Worm (Caenorhabditis elegans) whole organism, L4 larva: ENCODE measurements around the gene crls-1.

Experiments
- F37D6.2 ChIP-seq: sonication (generic microtip); optimal IDR thresholded peaks from 2 replicates; lab custom pipeline; 2016; ENCODE audit warnings: mild to moderate bottlenecking, missing genetic modification characterization, missing compliant biosample characterization
- R02D3.7 ChIP-seq: fragments of 150-350 bp; sonication (generic microtip); optimal IDR thresholded peaks from 3 replicates; lab custom pipeline; 2014; ENCODE audit warnings: missing biosample characterization, missing genetic modification characterization
- T20F7.1 ChIP-seq: fragments of 200-800 bp; sonication (Bioruptor generic); optimal IDR thresholded peaks from 2 replicates; lab custom pipeline; 2018; ENCODE audit warnings: mild to moderate bottlenecking, missing genetic modification characterization, missing compliant biosample characterization
- T26A8.4 ChIP-seq: fragments of 200-800 bp; sonication (Bioruptor generic); IDR thresholded peaks from 2 replicates; pipeline ENCODE4 v1.3.6; 2022; ENCODE audit warnings: missing genetic modification characterization, missing compliant biosample characterization
- Y105C5A.15 ChIP-seq: fragments of 200-800 bp; sonication (Bioruptor generic); IDR thresholded peaks from 2 replicates; pipeline ENCODE4 v1.3.6; 2022; ENCODE audit warnings: missing genetic modification characterization, missing compliant biosample characterization
- ZK546.5 ChIP-seq, 2 experiments: sonication (generic microtip); optimal IDR thresholded peaks; 2 replicates each; lab custom pipeline; 2017; ENCODE audit warnings: missing biosample characterization in 2 of 2, missing genetic modification characterization in 2 of 2
- ceh-20 ChIP-seq: fragments of 200-800 bp; sonication (Bioruptor generic); IDR thresholded peaks from 2 replicates; pipeline ENCODE4 v1.3.6; 2022; ENCODE audit warnings: missing genetic modification reagents, missing genetic modification characterization, missing compliant biosample characterization
- ceh-62 ChIP-seq: sonication (generic microtip); optimal IDR thresholded peaks from 2 replicates; lab custom pipeline; 2017; ENCODE audit warnings: missing biosample characterization, missing genetic modification characterization
- daf-16 ChIP-seq, 3 experiments: sonication (generic microtip); optimal IDR thresholded peaks; 2 replicates each; lab custom pipeline; 2016 to 2017; ENCODE audit warnings: missing genetic modification characterization in 3 of 3, missing genetic modification reagents in 3 of 3, mild to moderate bottlenecking in 2 of 3, missing compliant biosample characterization in 2 of 3, missing biosample characterization in 1 of 3, moderate library complexity in 1 of 3
- dmd-6 ChIP-seq: fragments of 200-800 bp; sonication (Bioruptor generic); IDR thresholded peaks from 2 replicates; pipeline ENCODE4 v1.3.6; 2022; ENCODE audit warnings: missing genetic modification reagents, missing genetic modification characterization, missing compliant biosample characterization
- dmd-8 ChIP-seq: fragments of 200-800 bp; sonication (Bioruptor generic); IDR thresholded peaks from 2 replicates; pipeline ENCODE4 v1.3.6; 2022; ENCODE audit warnings: missing genetic modification characterization, missing compliant biosample characterization
- dpl-1 ChIP-seq: fragments of 150-350 bp; optimal IDR thresholded peaks from 2 replicates; lab custom pipeline; 2014; ENCODE audit warnings: missing biosample characterization, missing genetic modification reagents, missing genetic modification characterization
- dve-1 ChIP-seq: sonication (generic microtip); optimal IDR thresholded peaks from 2 replicates; lab custom pipeline; 2017; ENCODE audit warnings: antibody characterized with exemption, mild to moderate bottlenecking, missing genetic modification characterization, missing compliant biosample characterization; ENCODE audit not compliant: insufficient read depth
- fos-1 ChIP-seq: fragments of 150-350 bp; optimal IDR thresholded peaks from 2 replicates; lab custom pipeline; 2014; ENCODE audit warnings: missing biosample characterization, missing genetic modification characterization
- hlh-11 ChIP-seq: fragments of 200-800 bp; sonication (Bioruptor generic); optimal IDR thresholded peaks from 2 replicates; lab custom pipeline; 2018; ENCODE audit warnings: mild to moderate bottlenecking, missing genetic modification characterization, missing compliant biosample characterization
- hlh-30 ChIP-seq: sonication (generic microtip); optimal IDR thresholded peaks from 2 replicates; lab custom pipeline; 2017; ENCODE audit warnings: antibody characterized with exemption, mild to moderate bottlenecking, missing genetic modification characterization, missing compliant biosample characterization; ENCODE audit not compliant: insufficient read depth
- lim-7 ChIP-seq: fragments of 200-800 bp; sonication (Bioruptor generic); IDR thresholded peaks from 2 replicates; pipeline ENCODE4 v1.3.6; 2022; ENCODE audit warnings: missing genetic modification characterization, missing compliant biosample characterization
- lin-1 ChIP-seq: fragments of 200-800 bp; sonication (Bioruptor generic); IDR thresholded peaks from 2 replicates; pipeline ENCODE4 v1.3.6; 2022; ENCODE audit warnings: missing genetic modification reagents, missing genetic modification characterization, missing compliant biosample characterization
- mdl-1 ChIP-seq, 2 experiments: fragments of 150-350 bp in 1 of 2; sonication (generic microtip) in 1 of 2; optimal IDR thresholded peaks; 2 replicates each; lab custom pipeline; 2014 to 2017; ENCODE audit warnings: missing biosample characterization in 2 of 2, missing genetic modification characterization in 2 of 2
- mdt-29 ChIP-seq: fragments of 200-800 bp; sonication (Bioruptor generic); IDR thresholded peaks from 2 replicates; pipeline ENCODE4 v1.3.6; 2022; ENCODE audit warnings: missing genetic modification reagents, missing genetic modification characterization, missing compliant biosample characterization
- nhr-102 ChIP-seq: sonication (generic microtip); optimal IDR thresholded peaks from 2 replicates; lab custom pipeline; 2016; ENCODE audit warnings: mild to moderate bottlenecking, missing genetic modification characterization, moderate library complexity, missing compliant biosample characterization
- nhr-25 ChIP-seq: sonication (generic microtip); optimal IDR thresholded peaks from 2 replicates; lab custom pipeline; 2017; ENCODE audit warnings: missing genetic modification characterization, mild to moderate bottlenecking, missing compliant biosample characterization, antibody characterized with exemption, moderate library complexity, borderline replicate concordance; ENCODE audit not compliant: insufficient read depth
- nhr-28 ChIP-seq: fragments of 150-350 bp; optimal IDR thresholded peaks from 2 replicates; lab custom pipeline; 2014; ENCODE audit warnings: missing biosample characterization, missing genetic modification characterization
- nhr-42 ChIP-seq: fragments of 200-800 bp; sonication (Bioruptor generic); IDR thresholded peaks from 2 replicates; pipeline ENCODE4 v1.3.6; 2022; ENCODE audit warnings: missing genetic modification characterization, missing compliant biosample characterization
- nhr-6 ChIP-seq: fragments of 150-350 bp; optimal IDR thresholded peaks from 2 replicates; lab custom pipeline; 2014; ENCODE audit warnings: missing biosample characterization, missing genetic modification characterization
- nhr-76 ChIP-seq: fragments of 150-350 bp; optimal IDR thresholded peaks from 2 replicates; lab custom pipeline; 2014; ENCODE audit warnings: missing biosample characterization, missing genetic modification characterization
- nhr-77 ChIP-seq: fragments of 150-350 bp; optimal IDR thresholded peaks from 2 replicates; lab custom pipeline; 2014; ENCODE audit warnings: missing biosample characterization, missing genetic modification characterization
- php-3 ChIP-seq: fragments of 200-800 bp; sonication (Bioruptor generic); IDR thresholded peaks from 2 replicates; pipeline ENCODE4 v1.3.6; 2022; ENCODE audit warnings: missing genetic modification reagents, missing genetic modification characterization, missing compliant biosample characterization
- pqm-1 ChIP-seq: sonication (generic microtip); optimal IDR thresholded peaks from 2 replicates; lab custom pipeline; 2017; ENCODE audit warnings: missing biosample characterization, missing genetic modification characterization
- saeg-2 ChIP-seq: fragments of 200-800 bp; sonication (Bioruptor generic); IDR thresholded peaks from 2 replicates; pipeline ENCODE4 v1.3.6; 2022; ENCODE audit warnings: missing genetic modification reagents, missing genetic modification characterization, missing compliant biosample characterization
- sdz-12 ChIP-seq: fragments of 200-800 bp; sonication (Bioruptor generic); optimal IDR thresholded peaks from 2 replicates; lab custom pipeline; 2018; ENCODE audit warnings: mild to moderate bottlenecking, missing genetic modification characterization, missing compliant biosample characterization
- snpc-4 ChIP-seq: fragments of 150-350 bp; optimal IDR thresholded peaks from 2 replicates; lab custom pipeline; 2014; ENCODE audit warnings: missing biosample characterization, missing genetic modification characterization
- spr-3 ChIP-seq: fragments of 200-800 bp; sonication (Bioruptor generic); optimal IDR thresholded peaks from 2 replicates; lab custom pipeline; 2018; ENCODE audit warnings: mild to moderate bottlenecking, missing genetic modification characterization, missing compliant biosample characterization
- tra-1 ChIP-seq: fragments of 200-800 bp; sonication (Bioruptor generic); IDR thresholded peaks from 2 replicates; pipeline ENCODE4 v1.3.6; 2022; ENCODE audit warnings: missing genetic modification reagents, missing genetic modification characterization, missing compliant biosample characterization
- zip-11 ChIP-seq: fragments of 200-800 bp; sonication (Bioruptor generic); IDR thresholded peaks from 2 replicates; pipeline ENCODE4 v1.3.6; 2022; ENCODE audit warnings: missing genetic modification characterization, missing compliant biosample characterization
- zip-2 ChIP-seq: fragments of 150-350 bp; optimal IDR thresholded peaks from 2 replicates; lab custom pipeline; 2014; ENCODE audit warnings: missing biosample characterization, missing genetic modification characterization

Gene crls-1

ce11 chrIII:952184-952583, 42.5 kb upstream of the crls-1 start, which contains the start of gene fbxa-10:
Gene fbxa-10 (plus strand): TSS chrIII:952390.
- no peak for TF ChIP-seq nhr-77
- TF ChIP-seq dve-1 (tag; lab: Kevin White, UChicago) = no peak
- no peak for TF ChIP-seq R02D3.7 (tag; lab: Kevin White, UChicago)
- TF ChIP-seq daf-16 (GFP tag; optimal IDR thresholded peaks at IDR 0.05; lab: Kevin White, UChicago) = no peak
- no peak for TF ChIP-seq daf-16 (tag; optimal IDR thresholded peaks at IDR 0.05; lab: Kevin White, UChicago)
- TF ChIP-seq hlh-30 (tag; lab: Kevin White, UChicago) = no peak
- no peak for TF ChIP-seq nhr-102 (tag; lab: Kevin White, UChicago)
- TF ChIP-seq, all 104 proteins: peak for 0

ce11 chrIII:950472-950871, 40.8 kb upstream of the crls-1 start, which contains the start of the genes fbxa-67 and fbxa-11:
Gene fbxa-67 (minus strand): TSS chrIII:950670.
Gene fbxa-11 (plus strand): TSS chrIII:950869.
- TF ChIP-seq sdz-12 (GFP tag; lab: Kevin White, UChicago) = no peak
- no peak for TF ChIP-seq saeg-2
- TF ChIP-seq nhr-42 (GFP tag; lab: Robert Waterston, UW) = no peak
- TF ChIP-seq spr-3 (GFP tag; lab: Kevin White, UChicago) = no peak
- no peak for TF ChIP-seq pqm-1 (tag; lab: Kevin White, UChicago)
- TF ChIP-seq ZK546.5 (tag; optimal IDR thresholded peaks at IDR 0.05; lab: Kevin White, UChicago) = no peak
- TF ChIP-seq nhr-25 (tag; lab: Kevin White, UChicago) = no peak
- TF ChIP-seq dmd-8 (GFP tag; lab: Robert Waterston, UW) = no peak
- no peak for TF ChIP-seq Y105C5A.15 (GFP tag; lab: Robert Waterston, UW)
- no peak for TF ChIP-seq snpc-4 (tag; lab: Kevin White, UChicago)
- TF ChIP-seq mdt-29 (GFP tag; lab: Robert Waterston, UW) = no peak
- TF ChIP-seq ceh-20 (GFP tag; lab: Robert Waterston, UW) = no peak
- TF ChIP-seq nhr-76 = no peak
- peak; percentile 25 for TF ChIP-seq T20F7.1 (GFP tag; lab: Kevin White, UChicago)
- TF ChIP-seq hlh-30 (tag; lab: Kevin White, UChicago) = no peak
- no peak for TF ChIP-seq lim-7
- no peak for TF ChIP-seq nhr-6 (tag; lab: Kevin White, UChicago)
- no peak for TF ChIP-seq zip-11 (GFP tag; lab: Robert Waterston, UW)
- peak; percentile 21 for TF ChIP-seq dve-1 (tag; lab: Kevin White, UChicago)
- no peak for TF ChIP-seq fos-1 (tag; lab: Kevin White, UChicago)
- peak; percentile 51 for TF ChIP-seq dpl-1 (GFP tag; lab: Kevin White, UChicago)
- no peak for TF ChIP-seq mdl-1 (tag; optimal IDR thresholded peaks at IDR 0.05; lab: Kevin White, UChicago)

ce11 chrIII:946250-946725, 36.6 kb upstream of the crls-1 start, which contains the start of gene fbxa-60:
Gene fbxa-60 (minus strand): TSS chrIII:946300.
- peak; percentile 95 for TF ChIP-seq dmd-6 (GFP tag; lab: Robert Waterston, UW)
- peak; percentile 54 for TF ChIP-seq T20F7.1 (GFP tag; lab: Kevin White, UChicago)
- TF ChIP-seq dve-1 (tag; lab: Kevin White, UChicago) = peak; percentile 63
- peak; percentile 66; the same call in 1 of the 2 replicates for TF ChIP-seq tra-1 (GFP tag; lab: Robert Waterston, UW)
- no peak for TF ChIP-seq T26A8.4 (GFP tag; lab: Robert Waterston, UW)
- TF ChIP-seq php-3 = peak; percentile 80
- TF ChIP-seq hlh-30 (tag; lab: Kevin White, UChicago) = peak; percentile 16
- TF ChIP-seq nhr-102 (tag; lab: Kevin White, UChicago) = no peak
- TF ChIP-seq nhr-28 (tag; lab: Kevin White, UChicago) = peak; percentile 61
- peak; percentile 12 for TF ChIP-seq nhr-77
- TF ChIP-seq daf-16 (GFP tag; optimal IDR thresholded peaks at IDR 0.05; lab: Kevin White, UChicago) = no peak
- peak; percentile 53 for TF ChIP-seq daf-16 (tag; optimal IDR thresholded peaks at IDR 0.05; lab: Kevin White, UChicago)
- TF ChIP-seq ceh-62 (tag; lab: Kevin White, UChicago) = no peak
- TF ChIP-seq lin-1 = peak; percentile 36; the same call in 1 of the 2 replicates
- peak; percentile 76 for TF ChIP-seq pqm-1 (tag; lab: Kevin White, UChicago)
- TF ChIP-seq F37D6.2 (tag; lab: Kevin White, UChicago) = no peak
- TF ChIP-seq hlh-11 (tag; lab: Kevin White, UChicago) = peak; percentile 82
- peak; percentile 75 for TF ChIP-seq zip-2 (tag; lab: Kevin White, UChicago)
